Worm (Caenorhabditis elegans): ENCODE data around the gene hil-4.

Gene hil-4

DNA sequence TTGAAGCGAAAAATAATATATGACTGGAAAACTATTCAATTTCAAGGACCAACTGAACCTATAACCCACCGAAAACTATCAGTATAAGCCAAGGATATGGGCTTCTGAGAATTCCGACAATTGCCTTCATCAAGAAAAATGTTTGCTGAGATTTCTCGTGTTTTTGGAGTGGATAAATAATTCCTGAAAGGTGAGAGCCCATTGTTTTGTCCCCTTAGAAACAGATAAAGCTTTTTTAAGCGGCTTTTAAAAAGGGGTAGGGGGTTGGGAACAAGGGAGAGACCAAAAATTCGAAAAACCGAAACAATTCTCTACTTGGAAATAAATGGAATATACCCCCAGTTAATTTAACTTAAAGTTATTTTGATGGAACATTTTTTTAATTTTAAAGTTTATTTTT lies 12.4 kb downstream of the hil-4 start, which contains the start of gene C18G1.8:
TSS of gene C18G1.8 (minus strand) at position 101 of the 400 bp plus-strand sequence.
- TF ChIP-seq nhr-19 (GFP tag; conservative IDR thresholded peaks at IDR 0.05) (no peak), lin-13 (GFP tag; optimal IDR thresholded peaks at IDR 0.05) (no peak), sup-37 (GFP tag; optimal IDR thresholded peaks at IDR 0.05) (no peak), ama-1 (optimal IDR thresholded peaks at IDR 0.05) (no peak), swsn-7 (tag; optimal IDR thresholded peaks at IDR 0.05) (no peak), nhr-47 (tag; optimal IDR thresholded peaks at IDR 0.05) (no peak), tlp-1 (tag; optimal IDR thresholded peaks at IDR 0.05) (no peak), irx-1 (tag; optimal IDR thresholded peaks at IDR 0.05) (no peak), ztf-4 (tag; optimal IDR thresholded peaks at IDR 0.05) (no peak), nhr-11 (tag; optimal IDR thresholded peaks at IDR 0.05) (no peak), snu-23 (GFP tag; optimal IDR thresholded peaks at IDR 0.05) (no peak), nhr-20 (tag; optimal IDR thresholded peaks at IDR 0.05) (no peak), egl-13 (tag; optimal IDR thresholded peaks at IDR 0.05) (no peak)

DNA sequence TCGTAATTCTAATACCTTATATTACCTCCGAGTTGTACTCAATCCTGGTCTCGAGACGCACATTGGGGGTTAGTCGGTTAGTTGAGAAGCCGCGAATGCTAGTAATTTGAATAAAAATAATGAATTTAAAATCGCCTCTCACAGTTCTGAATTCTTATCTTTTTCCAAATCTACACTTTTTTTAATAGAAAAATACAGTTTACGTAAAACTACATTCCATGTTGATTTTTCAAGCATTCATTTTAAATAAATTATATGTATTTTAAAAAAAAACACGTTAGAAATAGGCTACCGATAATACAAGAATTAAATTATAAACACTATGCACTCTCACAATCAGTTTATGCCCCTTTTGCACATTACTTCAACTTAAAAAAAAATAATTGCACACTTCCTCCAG lies 15.5 kb downstream of the hil-4 start, which contains the start of gene C18G1.9:
TSS of gene C18G1.9 (minus strand) at position 101 of the 400 bp plus-strand sequence.
- no peak for TF ChIP-seq zip-4 (GFP tag; optimal IDR thresholded peaks at IDR 0.05)
- no peak for TF ChIP-seq mep-1 (tag; optimal IDR thresholded peaks at IDR 0.05)
- TF ChIP-seq unc-86 (tag; optimal IDR thresholded peaks at IDR 0.05) = no peak
- no peak for TF ChIP-seq hlh-17 (GFP tag; optimal IDR thresholded peaks at IDR 0.05; ENCODE audit: borderline replicate concordance)
- no peak for TF ChIP-seq lsy-2 (tag; optimal IDR thresholded peaks at IDR 0.05)
- no peak for TF ChIP-seq lir-3 (tag; optimal IDR thresholded peaks at IDR 0.05; ENCODE audit: poor library complexity)
- TF ChIP-seq lin-14 (GFP tag; optimal IDR thresholded peaks at IDR 0.05) = no peak
- no peak for TF ChIP-seq sup-37 (GFP tag; optimal IDR thresholded peaks at IDR 0.05)
- TF ChIP-seq efl-1 (optimal IDR thresholded peaks at IDR 0.05) = no peak
- no peak for TF ChIP-seq efl-1 (GFP tag; optimal IDR thresholded peaks at IDR 0.05 in 1 of 2)
- no peak for TF ChIP-seq mab-9 (GFP tag; IDR thresholded peaks at IDR 0.05)

DNA sequence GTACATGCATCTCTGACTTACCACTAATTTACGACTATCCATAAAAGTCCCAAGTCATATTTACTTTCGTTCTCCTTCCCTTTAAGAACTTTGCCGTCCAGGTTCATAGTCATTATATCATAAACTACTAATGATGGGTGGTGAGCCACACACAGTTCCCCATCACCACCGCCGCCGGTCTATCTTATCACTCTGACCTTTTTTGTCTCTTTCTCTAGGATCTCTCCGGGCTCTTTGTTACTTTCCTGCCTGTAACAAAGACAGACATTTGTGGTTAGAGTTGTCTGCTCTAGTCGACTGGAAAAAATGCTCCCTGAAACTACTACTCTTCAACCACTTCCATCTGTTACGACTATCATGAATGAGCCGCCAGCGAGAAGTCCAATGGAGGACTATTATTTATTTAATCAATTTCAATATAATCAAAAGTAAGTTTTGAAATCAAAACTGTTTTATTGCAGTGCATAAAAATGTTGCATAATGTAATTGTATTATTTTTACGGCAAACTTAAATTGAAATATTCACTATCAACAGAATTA lies 16.4 kb downstream of the hil-4 start, which contains the start of gene elt-7:
TSS of gene elt-7 (plus strand) at position 263 of the 540 bp plus-strand sequence.
- no peak for TF ChIP-seq nhr-11 (tag; optimal IDR thresholded peaks at IDR 0.05)
- no peak for TF ChIP-seq dsc-1 (tag; optimal IDR thresholded peaks at IDR 0.05)
- peak; percentile 29 for TF ChIP-seq elt-2 (tag; optimal IDR thresholded peaks at IDR 0.05)
- TF ChIP-seq lin-35 (GFP tag; optimal IDR thresholded peaks at IDR 0.05) = peak in 1 of 2 experiments; percentile 10
- TF ChIP-seq hlh-4 (tag; optimal IDR thresholded peaks at IDR 0.05) = no peak
- TF ChIP-seq sup-37 (GFP tag; optimal IDR thresholded peaks at IDR 0.05) = no peak

DNA sequence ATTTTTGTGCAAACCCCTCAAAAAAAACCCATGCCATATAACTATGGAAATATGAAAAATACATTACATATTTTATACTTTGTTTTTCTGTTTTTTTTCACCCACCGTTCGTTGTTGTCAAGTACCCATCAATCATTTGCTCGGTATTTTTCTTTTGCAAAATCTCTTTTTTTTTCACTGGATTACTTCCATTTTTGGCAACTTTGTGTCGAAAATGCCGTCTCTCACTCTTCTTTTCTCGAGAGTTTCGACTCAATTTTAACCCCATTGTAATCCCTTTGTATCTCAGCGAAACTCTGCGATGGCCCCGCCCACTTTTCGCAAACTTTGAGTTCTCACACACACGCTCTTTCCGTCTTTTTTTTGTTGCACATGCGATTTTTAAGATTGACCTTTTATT lies 21.0 kb downstream of the hil-4 start:
- TF ChIP-seq tlp-1 (tag; optimal IDR thresholded peaks at IDR 0.05) (no peak), C16A3.4 (tag; optimal IDR thresholded peaks at IDR 0.05) (no peak), efl-1 (optimal IDR thresholded peaks at IDR 0.05) (no peak), efl-1 (GFP tag; optimal IDR thresholded peaks at IDR 0.05 in 1 of 2) (no peak), pqm-1 (tag; optimal IDR thresholded peaks at IDR 0.05) (no peak), Y116A8C.19 (tag; optimal IDR thresholded peaks at IDR 0.05; ENCODE audit: borderline replicate concordance) (no peak), lin-14 (GFP tag; optimal IDR thresholded peaks at IDR 0.05) (peak; percentile 24), unc-30 (tag; optimal IDR thresholded peaks at IDR 0.05) (peak; percentile 47)

DNA sequence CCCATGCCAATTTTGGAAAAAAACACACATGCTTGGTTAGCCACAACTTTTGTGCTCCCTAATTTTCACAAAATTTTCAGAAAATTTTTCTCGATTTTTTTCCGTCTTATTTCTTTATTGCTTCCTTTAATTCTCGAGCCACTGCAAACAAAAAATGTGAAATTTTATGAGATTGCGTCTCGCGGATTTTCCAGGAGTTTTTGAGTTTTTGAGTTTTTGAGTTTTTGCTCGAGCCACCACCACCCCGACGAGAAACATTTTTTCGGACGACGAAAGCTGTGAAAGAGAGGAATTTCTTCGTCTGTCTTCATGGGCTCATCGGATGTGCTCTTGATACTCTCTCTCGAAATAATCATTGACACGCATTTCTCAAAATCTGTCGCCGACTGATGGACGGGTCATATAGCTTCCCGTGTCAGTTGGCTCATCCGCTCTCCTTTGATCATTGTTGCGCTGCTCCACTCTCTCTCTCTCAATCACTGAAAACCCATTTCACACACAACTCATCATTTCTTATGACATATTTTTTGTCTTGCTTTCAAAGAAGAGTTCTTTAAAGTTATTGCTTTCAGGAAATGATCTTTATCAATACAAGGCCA lies 23.4 kb downstream of the hil-4 start, which contains the start of gene C18G1.1:
TSS of gene C18G1.1 (plus strand) at position 573 of the 599 bp plus-strand sequence.
- TF ChIP-seq lin-35 (GFP tag; optimal IDR thresholded peaks at IDR 0.05) = no peak
- peak; percentile 5 for TF ChIP-seq snu-23 (GFP tag; optimal IDR thresholded peaks at IDR 0.05)
- peak; percentile 50 for TF ChIP-seq nhr-71 (tag; optimal IDR thresholded peaks at IDR 0.05)
- TF ChIP-seq unc-130 (tag; optimal IDR thresholded peaks at IDR 0.05) = peak; percentile 27
- peak; percentile 59 for TF ChIP-seq rnt-1 (tag; optimal IDR thresholded peaks at IDR 0.05)
- TF ChIP-seq fkh-4 (tag; optimal IDR thresholded peaks at IDR 0.05; ENCODE audit: borderline replicate concordance) = no peak
- TF ChIP-seq sup-37 (GFP tag; optimal IDR thresholded peaks at IDR 0.05) = no peak
- peak in 1 of 2 experiments; percentile 26 for TF ChIP-seq lsy-2 (tag; optimal IDR thresholded peaks at IDR 0.05)
- TF ChIP-seq ama-1 (optimal IDR thresholded peaks at IDR 0.05) = no peak
- no peak for TF ChIP-seq nhr-237 (tag; optimal IDR thresholded peaks at IDR 0.05)
